Fruit fly (Drosophila melanogaster) whole organism, embryonic: Measurements from ENCODE around the gene CG7149.

Experiments
- Bteb2 ChIP-seq: fragments of 200-800 bp; sonication (Bioruptor generic); optimal IDR thresholded peaks from 2 replicates; lab custom pipeline; 2016; ENCODE audit warnings: missing biosample characterization, missing genetic modification characterization
- C15 ChIP-seq: fragments of 200-800 bp; sonication (Bioruptor generic); IDR thresholded peaks from 3 replicates; pipeline ENCODE4 v1.3.6; 2022; ENCODE audit warnings: missing biosample characterization, missing genetic modification characterization
- CG10321 ChIP-seq: fragments of 200-800 bp; sonication (Bioruptor generic); IDR thresholded peaks from 2 replicates; pipeline ENCODE4 v1.3.6; 2022; ENCODE audit warnings: missing biosample characterization, missing genetic modification characterization
- CG10654 ChIP-seq: fragments of 200-800 bp; sonication (Bioruptor generic); optimal IDR thresholded peaks from 2 replicates; lab custom pipeline; 2016; ENCODE audit warnings: missing biosample characterization, missing genetic modification characterization
- CG14710 ChIP-seq: fragments of 200-800 bp; sonication (Bioruptor generic); optimal IDR thresholded peaks from 3 replicates; lab custom pipeline; 2019; ENCODE audit warnings: missing biosample characterization, mild to moderate bottlenecking, missing genetic modification characterization, moderate library complexity
- CG15269 ChIP-seq: fragments of 200-800 bp; sonication (Bioruptor generic); optimal IDR thresholded peaks from 2 replicates; lab custom pipeline; 2018; ENCODE audit warnings: missing biosample characterization, mild to moderate bottlenecking, missing genetic modification characterization, moderate library complexity
- CG1529 ChIP-seq: fragments of 200-800 bp; sonication (Bioruptor generic); optimal IDR thresholded peaks from 3 replicates; lab custom pipeline; 2018; ENCODE audit warnings: missing biosample characterization, missing genetic modification characterization
- CG1602 ChIP-seq: fragments of 200-800 bp; sonication (Bioruptor generic); optimal IDR thresholded peaks from 3 replicates; lab custom pipeline; 2016; ENCODE audit warnings: missing biosample characterization, missing genetic modification characterization
- CG32767 ChIP-seq: fragments of 200-800 bp; sonication (Bioruptor generic); IDR thresholded peaks from 2 replicates; pipeline ENCODE4 v1.3.6; 2022; ENCODE audit warnings: missing biosample characterization, missing genetic modification characterization
- CG34422 ChIP-seq: fragments of 200-800 bp; sonication (Bioruptor generic); IDR thresholded peaks from 3 replicates; pipeline ENCODE4 v1.3.6; 2022; ENCODE audit warnings: missing biosample characterization, missing genetic modification characterization
- CG4360 ChIP-seq: fragments of 200-800 bp; sonication (Bioruptor generic); IDR thresholded peaks from 2 replicates; pipeline ENCODE4 v1.3.6; 2022; ENCODE audit warnings: missing biosample characterization, missing genetic modification characterization
- CG4820 ChIP-seq: fragments of 200-800 bp; sonication (Bioruptor generic); optimal IDR thresholded peaks from 3 replicates; lab custom pipeline; 2016; ENCODE audit warnings: missing biosample characterization, missing genetic modification characterization
- CG4854 ChIP-seq: fragments of 200-800 bp; sonication (Bioruptor generic); optimal IDR thresholded peaks from 2 replicates; lab custom pipeline; 2016; ENCODE audit warnings: missing biosample characterization, missing genetic modification characterization, inconsistent platforms
- CG7556 ChIP-seq: fragments of 200-800 bp; sonication (Bioruptor generic); optimal IDR thresholded peaks from 2 replicates; lab custom pipeline; 2017; ENCODE audit warnings: missing biosample characterization, mild to moderate bottlenecking, missing genetic modification characterization
- CG7786 ChIP-seq: fragments of 200-800 bp; sonication (Bioruptor generic); optimal IDR thresholded peaks from 2 replicates; lab custom pipeline; 2016; ENCODE audit warnings: missing biosample characterization, missing genetic modification characterization
- Deaf1 ChIP-seq: fragments of 200-800 bp; optimal IDR thresholded peaks from 3 replicates; lab custom pipeline; 2019; ENCODE audit warnings: missing biosample characterization, mild to moderate bottlenecking, missing genetic modification characterization, moderate library complexity
- Dip3 ChIP-seq: fragments of 200-800 bp; sonication (Bioruptor generic); optimal IDR thresholded peaks from 3 replicates; lab custom pipeline; 2016; ENCODE audit warnings: missing biosample characterization, missing genetic modification characterization
- E2f2 ChIP-seq: fragments of 200-800 bp; sonication (Bioruptor generic); IDR thresholded peaks from 2 replicates; pipeline ENCODE4 v1.3.6; 2022; ENCODE audit warnings: missing biosample characterization, missing genetic modification characterization
- H2.0 ChIP-seq: fragments of 200-800 bp; sonication (Bioruptor generic); IDR thresholded peaks from 2 replicates; pipeline ENCODE4 v1.3.6; 2022; ENCODE audit warnings: missing biosample characterization, missing genetic modification characterization
- Hsf ChIP-seq: fragments of 200-800 bp; sonication (Bioruptor generic); optimal IDR thresholded peaks from 3 replicates; lab custom pipeline; 2016; ENCODE audit warnings: missing biosample characterization, missing genetic modification characterization
- Jarid2 ChIP-seq: fragments of 200-800 bp; sonication (Bioruptor generic); optimal IDR thresholded peaks from 3 replicates; lab custom pipeline; 2017; ENCODE audit warnings: mild to moderate bottlenecking, missing biosample characterization, missing genetic modification reagents, missing genetic modification characterization
- Scr ChIP-seq: fragments of 200-800 bp; sonication (Bioruptor generic); IDR thresholded peaks from 2 replicates; pipeline ENCODE4 v1.3.6; 2022; ENCODE audit warnings: missing biosample characterization, missing genetic modification characterization; ENCODE audit not compliant: partially characterized antibody
- Six4 ChIP-seq: fragments of 200-800 bp; sonication (Bioruptor generic); optimal IDR thresholded peaks from 2 replicates; lab custom pipeline; 2016; ENCODE audit warnings: missing biosample characterization, missing genetic modification characterization
- Taf1 ChIP-seq: fragments of 200-800 bp; sonication (Bioruptor generic); IDR thresholded peaks from 2 replicates; pipeline ENCODE4 v1.3.6; 2022; ENCODE audit warnings: missing biosample characterization, missing genetic modification characterization
- Trl ChIP-seq, 3 experiments: fragments of >200 bp in 2 of 3; fragments of 200-800 bp in 1 of 3; sonication (Bioruptor generic) in 1 of 3; optimal IDR thresholded peaks; 2 replicates in 1 of 3; 3 replicates in 2 of 3; lab custom pipeline; 2016 to 2017; ENCODE audit warnings: missing biosample characterization in 1 of 3, missing genetic modification characterization in 1 of 3
- al ChIP-seq: fragments of 200-800 bp; sonication (Bioruptor generic); IDR thresholded peaks from 2 replicates; pipeline ENCODE4 v1.3.6; 2022; ENCODE audit warnings: missing biosample characterization, missing genetic modification characterization
- aop ChIP-seq: fragments of 200-800 bp; sonication (Bioruptor generic); IDR thresholded peaks from 2 replicates; pipeline ENCODE4 v1.3.6; 2022; ENCODE audit warnings: missing biosample characterization, missing genetic modification characterization
- ato ChIP-seq: fragments of 200-800 bp; sonication (Bioruptor generic); IDR thresholded peaks from 2 replicates; pipeline ENCODE4 v1.3.6; 2022; ENCODE audit warnings: missing biosample characterization, missing genetic modification characterization; ENCODE audit not compliant: partially characterized antibody
- bsh ChIP-seq, 2 experiments: fragments of 200-800 bp; sonication (Bioruptor generic); optimal IDR thresholded peaks; 2 replicates each; lab custom pipeline; 2017 to 2018; ENCODE audit warnings: mild to moderate bottlenecking in 2 of 2, missing biosample characterization in 2 of 2, missing genetic modification characterization in 2 of 2, moderate library complexity in 1 of 2
- cato ChIP-seq: fragments of 200-800 bp; sonication (Bioruptor generic); optimal IDR thresholded peaks from 2 replicates; lab custom pipeline; 2016; ENCODE audit warnings: missing biosample characterization, missing genetic modification characterization, borderline replicate concordance
- dysf ChIP-seq: fragments of 200-800 bp; sonication (Bioruptor generic); IDR thresholded peaks from 3 replicates; pipeline ENCODE4 v1.3.6; 2022; ENCODE audit warnings: missing biosample characterization, missing genetic modification characterization
- ems ChIP-seq: fragments of 200-800 bp; sonication (Bioruptor generic); optimal IDR thresholded peaks from 3 replicates; lab custom pipeline; 2016; ENCODE audit warnings: missing biosample characterization, missing genetic modification characterization
- ewg ChIP-seq: fragments of 200-800 bp; sonication (Bioruptor generic); optimal IDR thresholded peaks from 3 replicates; lab custom pipeline; 2017; ENCODE audit warnings: mild to moderate bottlenecking, missing biosample characterization, missing genetic modification reagents, missing genetic modification characterization
- fd3F ChIP-seq: fragments of 200-800 bp; sonication (Bioruptor generic); optimal IDR thresholded peaks from 2 replicates; lab custom pipeline; 2018; ENCODE audit warnings: missing biosample characterization, mild to moderate bottlenecking, missing genetic modification characterization, moderate library complexity
- gcm ChIP-seq: fragments of 200-800 bp; sonication (Bioruptor generic); optimal IDR thresholded peaks from 2 replicates; lab custom pipeline; 2019; ENCODE audit warnings: missing biosample characterization, mild to moderate bottlenecking, missing genetic modification characterization, moderate library complexity
- grau ChIP-seq: fragments of 200-800 bp; optimal IDR thresholded peaks from 3 replicates; lab custom pipeline; 2019; ENCODE audit warnings: missing biosample characterization, mild to moderate bottlenecking, missing genetic modification characterization, moderate library complexity
- kni ChIP-seq: fragments of 200-800 bp; sonication (Bioruptor generic); optimal IDR thresholded peaks from 3 replicates; lab custom pipeline; 2017; ENCODE audit warnings: mild to moderate bottlenecking, missing biosample characterization, missing genetic modification reagents, missing genetic modification characterization
- maf-S ChIP-seq: fragments of 200-800 bp; sonication (Bioruptor generic); optimal IDR thresholded peaks from 2 replicates; lab custom pipeline; 2016; ENCODE audit warnings: missing biosample characterization, missing genetic modification characterization
- mirr ChIP-seq: fragments of 200-800 bp; sonication (Bioruptor generic); optimal IDR thresholded peaks from 3 replicates; lab custom pipeline; 2018; ENCODE audit warnings: missing biosample characterization, mild to moderate bottlenecking, missing genetic modification characterization
- psq ChIP-seq: fragments of 200-800 bp; sonication (Bioruptor generic); optimal IDR thresholded peaks from 2 replicates; lab custom pipeline; 2017; ENCODE audit warnings: missing biosample characterization, missing genetic modification characterization
- pum ChIP-seq: fragments of 200-800 bp; sonication (Bioruptor generic); optimal IDR thresholded peaks from 2 replicates; lab custom pipeline; 2016; ENCODE audit warnings: missing biosample characterization, missing genetic modification characterization
- ranshi ChIP-seq: fragments of 200-800 bp; sonication (Bioruptor generic); IDR thresholded peaks from 2 replicates; pipeline ENCODE4 v1.3.6; 2022; ENCODE audit warnings: missing biosample characterization, missing genetic modification characterization
- sens ChIP-seq: fragments of 200-800 bp; sonication (Bioruptor generic); peaks from one replicate; lab custom pipeline; 2016; ENCODE audit warnings: missing biosample characterization, missing genetic modification characterization
- sima ChIP-seq: fragments of 200-800 bp; sonication (Bioruptor generic); optimal IDR thresholded peaks from 2 replicates; lab custom pipeline; 2016; ENCODE audit warnings: missing biosample characterization, missing genetic modification characterization
- sna ChIP-seq: fragments of 200-800 bp; sonication (Bioruptor generic); IDR thresholded peaks from 2 replicates; pipeline ENCODE4 v1.3.6; 2022; ENCODE audit warnings: missing biosample characterization, missing genetic modification characterization; ENCODE audit not compliant: partially characterized antibody
- ssp ChIP-seq: fragments of 200-800 bp; sonication (Bioruptor generic); IDR thresholded peaks from 2 replicates; pipeline ENCODE4 v1.3.6; 2022; ENCODE audit warnings: missing biosample characterization, missing genetic modification characterization
- tio ChIP-seq: fragments of 200-800 bp; sonication (Bioruptor generic); optimal IDR thresholded peaks from 2 replicates; lab custom pipeline; 2017; ENCODE audit warnings: missing biosample characterization, missing genetic modification characterization, inconsistent platforms
- trh ChIP-seq: fragments of 200-800 bp; sonication (Bioruptor generic); optimal IDR thresholded peaks from 2 replicates; lab custom pipeline; 2016; ENCODE audit warnings: missing biosample characterization, missing genetic modification characterization
- vfl ChIP-seq: fragments of 200-800 bp; sonication (Bioruptor generic); optimal IDR thresholded peaks from 2 replicates; lab custom pipeline; 2016; ENCODE audit warnings: missing biosample characterization, missing genetic modification characterization

The CG7149 gene

dm6 chr2L:7811249-7812002 is 21.1 kb upstream of the CG7149 start, which contains the start of gene LanB1 (continued):
- TF ChIP-seq Jarid2 (GFP tag; lab: Kevin White, UChicago) (peak; percentile 93), CG15269 (tag; lab: Kevin White, UChicago) (peak; percentile 2), C15 (GFP tag; lab: Robert Waterston, UW) (no peak), CG10654 (GFP tag; lab: Kevin White, UChicago) (no peak), trh (GFP tag; lab: Kevin White, UChicago) (no peak), CG10321 (GFP tag; lab: Robert Waterston, UW) (no peak), ewg (no peak), vfl (GFP tag; lab: Kevin White, UChicago) (no peak), cato (GFP tag; lab: Kevin White, UChicago) (no peak), CG34422 (GFP tag; lab: Robert Waterston, UW) (peak; percentile 52; the same call in 1 of the 3 replicates), sima (GFP tag; lab: Kevin White, UChicago) (no peak), ssp (GFP tag; lab: Robert Waterston, UW) (no peak), CG32767 (GFP tag; lab: Robert Waterston, UW) (peak; percentile 77), H2.0 (GFP tag; lab: Robert Waterston, UW) (no peak), E2f2 (GFP tag; lab: Robert Waterston, UW) (peak; percentile 54), ems (no peak), Six4 (GFP tag; lab: Kevin White, UChicago) (no peak), dysf (GFP tag; lab: Robert Waterston, UW) (no peak), CG7786 (GFP tag; lab: Kevin White, UChicago) (no peak), fd3F (no peak), Dip3 (GFP tag; lab: Kevin White, UChicago) (no peak), kni (GFP tag; lab: Kevin White, UChicago) (peak; percentile 82), ranshi (no peak; the same call in 1 of the 2 replicates), CG1529 (GFP tag; lab: Kevin White, UChicago) (no peak), Scr (peak; percentile 32; the same call in 1 of the 2 replicates), CG1602 (GFP tag; lab: Kevin White, UChicago) (no peak), CG4820 (GFP tag; lab: Kevin White, UChicago) (no peak), bsh (GFP tag; optimal IDR thresholded peaks at IDR 0.05; lab: Kevin White, UChicago) (peak in 1 of 2 experiments; percentile 4), aop (GFP tag; lab: Robert Waterston, UW) (no peak), Taf1 (GFP tag; lab: Robert Waterston, UW) (no peak), Deaf1 (tag; lab: Kevin White, UChicago) (peak; percentile 28), Bteb2 (GFP tag; lab: Kevin White, UChicago) (no peak), sens (peak; percentile 73), CG14710 (tag; lab: Kevin White, UChicago) (no peak), ato (GFP tag; lab: Robert Waterston, UW) (0 out of 2 replicates have a peak, but pooled peaks have one; percentile 38), mirr (GFP tag; lab: Kevin White, UChicago) (no peak), maf-S (no peak), Trl (optimal IDR thresholded peaks at IDR 0.05; lab: Kevin White, UChicago) (peak; percentile 36 to 44), Trl (GFP tag; optimal IDR thresholded peaks at IDR 0.05; lab: Kevin White, UChicago) (no peak), gcm (GFP tag; lab: Kevin White, UChicago) (no peak), CG7556 (GFP tag; lab: Kevin White, UChicago) (no peak), grau (tag; lab: Kevin White, UChicago) (no peak), psq (GFP tag; lab: Kevin White, UChicago) (peak; percentile 37), CG4360 (GFP tag; lab: Robert Waterston, UW) (peak; percentile 97), pum (GFP tag; lab: Kevin White, UChicago) (no peak), tio (GFP tag; lab: Kevin White, UChicago) (no peak), al (GFP tag; lab: Robert Waterston, UW) (no peak), CG4854 (GFP tag; lab: Kevin White, UChicago) (no peak), sna (GFP tag; lab: Robert Waterston, UW) (0 out of 2 replicates have a peak, but pooled peaks have one; percentile 37), Hsf (no peak)
